Fruit fly (Drosophila melanogaster): ENCODE results near the gene dnc.

- no peak for TF ChIP-seq ovo (GFP tag; optimal IDR thresholded peaks at IDR 0.05)
- no peak for TF ChIP-seq tj (GFP tag; optimal IDR thresholded peaks at IDR 0.05)
- TF ChIP-seq Hr96 (GFP tag; optimal IDR thresholded peaks at IDR 0.05) = no peak
- no peak for TF ChIP-seq kay (GFP tag; ENCODE audit: borderline replicate concordance)
- no peak for TF ChIP-seq CG7045 (GFP tag; optimal IDR thresholded peaks at IDR 0.05)
- TF ChIP-seq CG5204 (GFP tag; optimal IDR thresholded peaks at IDR 0.05) = no peak
- no peak for TF ChIP-seq toe (GFP tag; optimal IDR thresholded peaks at IDR 0.05)
- TF ChIP-seq Clk (GFP tag; optimal IDR thresholded peaks at IDR 0.05) = no peak
Observed at dm6 chrX:3139961-3140360, 36.3 kb upstream of the dnc start.

Data from whole organism, adult.